Fruit fly (Drosophila melanogaster) whole organism, embryonic: Measurements from ENCODE around the gene Grasp65.
A peak's percentile ranks its signal among the peaks of the same experiment; 100 is the strongest.

Source experiments
- Atf3 ChIP-seq: fragments of 200-800 bp; sonication (Bioruptor generic); optimal IDR thresholded peaks from 3 replicates; lab custom pipeline; 2016; ENCODE audit warnings: missing biosample characterization, missing genetic modification characterization
- CG10147 ChIP-seq: fragments of 200-800 bp; sonication (Bioruptor generic); optimal IDR thresholded peaks from 2 replicates; lab custom pipeline; 2019; ENCODE audit warnings: missing biosample characterization, mild to moderate bottlenecking, missing genetic modification characterization, moderate library complexity
- CG1024 ChIP-seq: fragments of 200-800 bp; sonication (Bioruptor generic); IDR thresholded peaks from 2 replicates; pipeline ENCODE4 v1.3.6; 2022; ENCODE audit warnings: missing biosample characterization, missing genetic modification characterization
- CG11504 ChIP-seq: fragments of 200-800 bp; sonication (Bioruptor generic); optimal IDR thresholded peaks from 3 replicates; lab custom pipeline; 2019; ENCODE audit warnings: missing biosample characterization, mild to moderate bottlenecking, missing genetic modification characterization, moderate library complexity
- CG11723 ChIP-seq: fragments of 200-800 bp; sonication (Bioruptor generic); optimal IDR thresholded peaks from 2 replicates; lab custom pipeline; 2017; ENCODE audit warnings: missing biosample characterization, mild to moderate bottlenecking, missing genetic modification characterization
- CG12942 ChIP-seq: fragments of 200-800 bp; sonication (Bioruptor generic); optimal IDR thresholded peaks from 3 replicates; lab custom pipeline; 2016; ENCODE audit warnings: missing biosample characterization, missing genetic modification characterization
- CG15011 ChIP-seq: fragments of 200-800 bp; sonication (Bioruptor generic); optimal IDR thresholded peaks from 3 replicates; lab custom pipeline; 2018; ENCODE audit warnings: missing biosample characterization, mild to moderate bottlenecking, missing genetic modification characterization
- CG16813 ChIP-seq: fragments of 200-800 bp; sonication (Bioruptor generic); IDR thresholded peaks from 3 replicates; pipeline ENCODE4 v1.3.6; 2022; ENCODE audit warnings: missing biosample characterization, missing genetic modification characterization; ENCODE audit not compliant: partially characterized antibody
- CG16815 ChIP-seq: fragments of 200-800 bp; sonication (Bioruptor generic); optimal IDR thresholded peaks from 3 replicates; lab custom pipeline; 2017; ENCODE audit warnings: missing biosample characterization, mild to moderate bottlenecking, missing genetic modification characterization
- CG2712 ChIP-seq: fragments of 200-800 bp; optimal IDR thresholded peaks from 3 replicates; lab custom pipeline; 2019; ENCODE audit warnings: missing biosample characterization, mild to moderate bottlenecking, missing genetic modification characterization, moderate library complexity
- CG31224 ChIP-seq: fragments of 200-800 bp; sonication (Bioruptor generic); IDR thresholded peaks from 2 replicates; pipeline ENCODE4 v1.3.6; 2022; ENCODE audit warnings: missing biosample characterization, missing genetic modification characterization
- CG32767 ChIP-seq: fragments of 200-800 bp; sonication (Bioruptor generic); IDR thresholded peaks from 2 replicates; pipeline ENCODE4 v1.3.6; 2022; ENCODE audit warnings: missing biosample characterization, missing genetic modification characterization
- CG3407 ChIP-seq: fragments of 200-800 bp; sonication (Bioruptor generic); optimal IDR thresholded peaks from 2 replicates; lab custom pipeline; 2018; ENCODE audit warnings: missing biosample characterization, mild to moderate bottlenecking, missing genetic modification characterization
- CG3995 ChIP-seq: fragments of 200-800 bp; sonication (Bioruptor generic); optimal IDR thresholded peaks from 3 replicates; lab custom pipeline; 2016; ENCODE audit warnings: missing biosample characterization, missing genetic modification characterization
- CG5180 ChIP-seq: fragments of 200-800 bp; sonication (Bioruptor generic); optimal IDR thresholded peaks from 3 replicates; lab custom pipeline; 2017; ENCODE audit warnings: missing biosample characterization, missing genetic modification characterization, mild to moderate bottlenecking, moderate library complexity, missing genetic modification reagents
- CG7839 ChIP-seq: fragments of 200-800 bp; sonication (Bioruptor generic); optimal IDR thresholded peaks from 3 replicates; lab custom pipeline; 2018; ENCODE audit warnings: missing biosample characterization, mild to moderate bottlenecking, missing genetic modification characterization, moderate library complexity
- CG9932 ChIP-seq: fragments of 200-800 bp; sonication (Bioruptor generic); IDR thresholded peaks from 2 replicates; pipeline ENCODE4 v1.3.6; 2022; ENCODE audit warnings: missing biosample characterization, missing genetic modification characterization
- Dad ChIP-seq: fragments of 200-800 bp; sonication (Bioruptor generic); optimal IDR thresholded peaks from 3 replicates; lab custom pipeline; 2016; ENCODE audit warnings: missing biosample characterization, missing genetic modification characterization
- Dp ChIP-seq: fragments of 200-800 bp; sonication (Bioruptor generic); optimal IDR thresholded peaks from 2 replicates; lab custom pipeline; 2018; ENCODE audit warnings: missing biosample characterization, mild to moderate bottlenecking, missing genetic modification characterization, moderate library complexity
- Elba2 ChIP-seq: fragments of 200-800 bp; sonication (Bioruptor generic); optimal IDR thresholded peaks from 3 replicates; lab custom pipeline; 2016; ENCODE audit warnings: missing biosample characterization, missing genetic modification characterization
- Fer3 ChIP-seq: fragments of 200-800 bp; sonication (Bioruptor generic); optimal IDR thresholded peaks from 2 replicates; lab custom pipeline; 2018; ENCODE audit warnings: missing biosample characterization, mild to moderate bottlenecking, missing genetic modification characterization, moderate library complexity
- NfI ChIP-seq: fragments of 200-800 bp; sonication (Bioruptor generic); optimal IDR thresholded peaks from 3 replicates; lab custom pipeline; 2018; ENCODE audit warnings: missing biosample characterization, mild to moderate bottlenecking, missing genetic modification characterization, moderate library complexity
- Side ChIP-seq: fragments of 200-800 bp; sonication (Bioruptor generic); optimal IDR thresholded peaks from 2 replicates; lab custom pipeline; 2016; ENCODE audit warnings: missing biosample characterization, missing genetic modification characterization
- Sry-β ChIP-seq: fragments of 200-800 bp; sonication (Bioruptor generic); optimal IDR thresholded peaks from 2 replicates; lab custom pipeline; 2018; ENCODE audit warnings: missing biosample characterization, mild to moderate bottlenecking, missing genetic modification characterization, moderate library complexity
- Xrp1 ChIP-seq: fragments of 200-800 bp; sonication (Bioruptor generic); IDR thresholded peaks from 2 replicates; pipeline ENCODE4 v1.3.6; 2022; ENCODE audit warnings: missing biosample characterization, missing genetic modification characterization
- al ChIP-seq: fragments of 200-800 bp; sonication (Bioruptor generic); IDR thresholded peaks from 2 replicates; pipeline ENCODE4 v1.3.6; 2022; ENCODE audit warnings: missing biosample characterization, missing genetic modification characterization
- amos ChIP-seq: fragments of 200-800 bp; sonication (Bioruptor generic); IDR thresholded peaks from 2 replicates; pipeline ENCODE4 v1.3.6; 2022; ENCODE audit warnings: missing biosample characterization, missing genetic modification characterization; ENCODE audit not compliant: partially characterized antibody
- ap ChIP-seq: fragments of 200-800 bp; sonication (Bioruptor generic); IDR thresholded peaks from 2 replicates; pipeline ENCODE4 v1.3.6; 2022; ENCODE audit warnings: missing biosample characterization, missing genetic modification characterization
- bab2 ChIP-seq: fragments of 200-800 bp; sonication (Bioruptor generic); optimal IDR thresholded peaks from 2 replicates; lab custom pipeline; 2016; ENCODE audit warnings: missing biosample characterization, missing genetic modification characterization
- bbx ChIP-seq: fragments of 200-800 bp; sonication (Bioruptor generic); IDR thresholded peaks from 2 replicates; pipeline ENCODE4 v1.3.6; 2022; ENCODE audit warnings: missing biosample characterization, missing genetic modification characterization; ENCODE audit not compliant: partially characterized antibody
- caup ChIP-seq: fragments of 200-800 bp; sonication (Bioruptor generic); optimal IDR thresholded peaks from 3 replicates; lab custom pipeline; 2017; ENCODE audit warnings: missing biosample characterization, mild to moderate bottlenecking, missing genetic modification characterization, moderate library complexity; ENCODE audit not compliant: severe bottlenecking
- croc ChIP-seq: fragments of 200-800 bp; sonication (Bioruptor generic); conservative IDR thresholded peaks from 3 replicates; pipeline ENCODE4 v1.3.6; 2022; ENCODE audit warnings: missing biosample characterization, missing genetic modification characterization
- danr ChIP-seq: fragments of 200-800 bp; sonication (Bioruptor generic); IDR thresholded peaks from 2 replicates; pipeline ENCODE4 v1.3.6; 2022; ENCODE audit warnings: missing biosample characterization, missing genetic modification characterization
- dati ChIP-seq: fragments of 200-800 bp; sonication (Bioruptor generic); IDR thresholded peaks from 2 replicates; pipeline ENCODE4 v1.3.6; 2022; ENCODE audit warnings: missing biosample characterization, missing genetic modification characterization
- ewg ChIP-seq: fragments of 200-800 bp; sonication (Bioruptor generic); optimal IDR thresholded peaks from 3 replicates; lab custom pipeline; 2017; ENCODE audit warnings: mild to moderate bottlenecking, missing biosample characterization, missing genetic modification reagents, missing genetic modification characterization
- fd3F ChIP-seq: fragments of 200-800 bp; sonication (Bioruptor generic); optimal IDR thresholded peaks from 2 replicates; lab custom pipeline; 2018; ENCODE audit warnings: missing biosample characterization, mild to moderate bottlenecking, missing genetic modification characterization, moderate library complexity
- gfzf ChIP-seq: fragments of 200-800 bp; sonication (Bioruptor generic); optimal IDR thresholded peaks from 2 replicates; lab custom pipeline; 2016; ENCODE audit warnings: missing biosample characterization, mild to moderate bottlenecking, missing genetic modification characterization, moderate library complexity
- insv ChIP-seq, 2 experiments: fragments of 200-800 bp; sonication (Bioruptor generic); optimal IDR thresholded peaks; 3 replicates each; lab custom pipeline; 2016 to 2018; ENCODE audit warnings: missing biosample characterization in 2 of 2, missing genetic modification characterization in 2 of 2
- kah ChIP-seq: fragments of 200-800 bp; sonication (Bioruptor generic); optimal IDR thresholded peaks from 2 replicates; lab custom pipeline; 2018; ENCODE audit warnings: missing biosample characterization, mild to moderate bottlenecking, missing genetic modification characterization
- luna ChIP-seq: fragments of 200-800 bp; sonication (Bioruptor generic); optimal IDR thresholded peaks from 2 replicates; lab custom pipeline; 2016; ENCODE audit warnings: missing biosample characterization, missing genetic modification characterization
- rib ChIP-seq: fragments of 200-800 bp; sonication (Bioruptor generic); IDR thresholded peaks from 2 replicates; pipeline ENCODE4 v1.3.6; 2022; ENCODE audit warnings: missing biosample characterization, missing genetic modification characterization
- ro ChIP-seq: fragments of 200-800 bp; sonication (Bioruptor generic); IDR thresholded peaks from 2 replicates; pipeline ENCODE4 v1.3.6; 2022; ENCODE audit warnings: missing biosample characterization, missing genetic modification characterization
- salm ChIP-seq: fragments of 200-800 bp; sonication (Bioruptor generic); optimal IDR thresholded peaks from 2 replicates; lab custom pipeline; 2018; ENCODE audit warnings: missing biosample characterization, mild to moderate bottlenecking, missing genetic modification characterization
- sd ChIP-seq: fragments of 200-800 bp; sonication (Bioruptor generic); optimal IDR thresholded peaks from 3 replicates; lab custom pipeline; 2018; ENCODE audit warnings: missing biosample characterization, mild to moderate bottlenecking, missing genetic modification characterization, moderate library complexity
- sug ChIP-seq: fragments of 200-800 bp; optimal IDR thresholded peaks from 2 replicates; lab custom pipeline; 2019; ENCODE audit warnings: missing biosample characterization, mild to moderate bottlenecking, missing genetic modification characterization, moderate library complexity
- tll ChIP-seq, 2 experiments: fragments of 200-800 bp in 1 of 2; fragments of >200 bp in 1 of 2; sonication (Bioruptor generic) in 1 of 2; optimal IDR thresholded peaks; 2 replicates each; lab custom pipeline; 2017 to 2019; ENCODE audit warnings: missing biosample characterization in 2 of 2, missing genetic modification characterization in 2 of 2, mild to moderate bottlenecking in 1 of 2, moderate library complexity in 1 of 2
- wor ChIP-seq: fragments of 200-800 bp; sonication (Bioruptor generic); IDR thresholded peaks from 2 replicates; pipeline ENCODE4 v1.3.6; 2022; ENCODE audit warnings: missing biosample characterization, missing genetic modification characterization
- z ChIP-seq: fragments of 200-800 bp; sonication (Bioruptor generic); IDR thresholded peaks from 3 replicates; pipeline ENCODE4 v1.3.6; 2022; ENCODE audit warnings: missing biosample characterization, missing genetic modification characterization
- zen2 ChIP-seq: fragments of 200-800 bp; sonication (Bioruptor generic); IDR thresholded peaks from 3 replicates; pipeline ENCODE4 v1.3.6; 2022; ENCODE audit warnings: missing biosample characterization, missing genetic modification characterization; ENCODE audit not compliant: partially characterized antibody

Gene Grasp65

dm6 chr3L:19929051-19929718 lies 4.4 kb downstream of the Grasp65 start (continued):
- TF ChIP-seq CG11504 (tag; lab: Kevin White, UChicago) = peak; percentile 35
- TF ChIP-seq Dp = no peak
- TF ChIP-seq dati (GFP tag; lab: Robert Waterston, UW) = no peak
- peak; percentile 32 for TF ChIP-seq CG7839
- peak; percentile 88 for TF ChIP-seq sd (tag; lab: Kevin White, UChicago)
- no peak for TF ChIP-seq bab2 (GFP tag; lab: Kevin White, UChicago)
- TF ChIP-seq CG11723 (GFP tag; lab: Kevin White, UChicago) = no peak
- no peak for TF ChIP-seq bbx (GFP tag; lab: Robert Waterston, UW)
- TF ChIP-seq Atf3 (GFP tag; lab: Kevin White, UChicago) = no peak
- TF ChIP-seq insv (GFP tag; optimal IDR thresholded peaks at IDR 0.05; lab: Kevin White, UChicago) = no peak
- TF ChIP-seq Sry-β (GFP tag; lab: Kevin White, UChicago) = no peak
- TF ChIP-seq zen2 (GFP tag; lab: Robert Waterston, UW) = no peak
- TF ChIP-seq luna (GFP tag; lab: Kevin White, UChicago) = no peak
- TF ChIP-seq CG31224 (GFP tag; lab: Robert Waterston, UW) = no peak
- no peak for TF ChIP-seq Dad
- TF ChIP-seq CG16815 (GFP tag; lab: Kevin White, UChicago) = no peak
- TF ChIP-seq NfI (GFP tag; lab: Kevin White, UChicago) = no peak
- TF ChIP-seq ap (GFP tag; lab: Robert Waterston, UW) = no peak
- no peak for TF ChIP-seq CG5180 (GFP tag; lab: Kevin White, UChicago)
- TF ChIP-seq CG12942 (GFP tag; lab: Kevin White, UChicago) = no peak
- no peak for TF ChIP-seq fd3F (GFP tag; lab: Kevin White, UChicago)
- TF ChIP-seq z (GFP tag; lab: Robert Waterston, UW) = no peak
- no peak for TF ChIP-seq tll (GFP tag; optimal IDR thresholded peaks at IDR 0.05; lab: Kevin White, UChicago)
- TF ChIP-seq CG10147 (GFP tag; lab: Kevin White, UChicago) = no peak
- TF ChIP-seq salm (tag; lab: Kevin White, UChicago) = no peak
- no peak for TF ChIP-seq gfzf
- no peak for TF ChIP-seq Side (GFP tag; lab: Kevin White, UChicago)
- 0 out of 2 replicates have a peak, but pooled peaks have one; percentile 12 for TF ChIP-seq rib (GFP tag; lab: Robert Waterston, UW)
- TF ChIP-seq CG3995 (GFP tag; lab: Kevin White, UChicago) = no peak
- TF ChIP-seq ewg (GFP tag; lab: Kevin White, UChicago) = no peak
- no peak for TF ChIP-seq CG15011
- no peak for TF ChIP-seq ro (GFP tag; lab: Robert Waterston, UW)
- no peak for TF ChIP-seq kah
- peak; percentile 93 for TF ChIP-seq sug (tag; lab: Kevin White, UChicago)
- TF ChIP-seq al (GFP tag; lab: Robert Waterston, UW) = no peak
- no peak for TF ChIP-seq wor (GFP tag; lab: Robert Waterston, UW)
- TF ChIP-seq Fer3 (tag; lab: Kevin White, UChicago) = peak; percentile 47
- no peak for TF ChIP-seq CG3407 (GFP tag; lab: Kevin White, UChicago)
- TF ChIP-seq CG32767 (GFP tag; lab: Robert Waterston, UW) = peak; percentile 9; the same call in 1 of the 2 replicates
- TF ChIP-seq CG16813 (GFP tag; lab: Robert Waterston, UW) = no peak
- no peak; the same call in 1 of the 2 replicates for TF ChIP-seq amos (GFP tag; lab: Robert Waterston, UW)
- TF ChIP-seq Xrp1 (GFP tag; lab: Robert Waterston, UW) = no peak; the same call in 1 of the 2 replicates
- TF ChIP-seq caup (GFP tag; lab: Kevin White, UChicago) = no peak
- TF ChIP-seq danr = no peak
- peak; percentile 36; the same call in 1 of the 2 replicates for TF ChIP-seq CG9932 (GFP tag; lab: Robert Waterston, UW)
- no peak for TF ChIP-seq CG1024 (GFP tag; lab: Robert Waterston, UW)
- no peak for TF ChIP-seq croc
- peak; percentile 8 for TF ChIP-seq CG2712 (tag; lab: Kevin White, UChicago)
- no peak for TF ChIP-seq Elba2 (GFP tag; lab: Kevin White, UChicago)
